Fruit fly (Drosophila melanogaster) whole organism, embryonic: Measurements from ENCODE around the gene CG11089.

Source experiments
- Atf-2 ChIP-seq: fragments of 200-800 bp; sonication (Bioruptor generic); optimal IDR thresholded peaks from 2 replicates; lab custom pipeline; 2016; ENCODE audit warnings: missing biosample characterization, missing genetic modification characterization
- C15 ChIP-seq: fragments of 200-800 bp; sonication (Bioruptor generic); IDR thresholded peaks from 3 replicates; pipeline ENCODE4 v1.3.6; 2022; ENCODE audit warnings: missing biosample characterization, missing genetic modification characterization
- CG10366 ChIP-seq: fragments of 200-800 bp; sonication (Bioruptor generic); IDR thresholded peaks from 2 replicates; pipeline ENCODE4 v1.3.6; 2022; ENCODE audit warnings: missing biosample characterization, missing genetic modification characterization
- CG17385 ChIP-seq: fragments of 200-800 bp; sonication (Bioruptor generic); optimal IDR thresholded peaks from 3 replicates; lab custom pipeline; 2018; ENCODE audit warnings: missing biosample characterization, mild to moderate bottlenecking, missing genetic modification characterization
- CG8478 ChIP-seq: fragments of >200 bp; optimal IDR thresholded peaks from 2 replicates; lab custom pipeline; 2018
- Dbx ChIP-seq: fragments of 200-800 bp; sonication (Bioruptor generic); IDR thresholded peaks from 3 replicates; pipeline ENCODE4 v1.3.6; 2022; ENCODE audit warnings: missing biosample characterization, missing genetic modification characterization
- Dek ChIP-seq: fragments of 200-800 bp; sonication (Bioruptor generic); optimal IDR thresholded peaks from 3 replicates; lab custom pipeline; 2019; ENCODE audit warnings: missing biosample characterization, mild to moderate bottlenecking, missing genetic modification characterization, moderate library complexity
- Hr39 ChIP-seq: fragments of >200 bp; optimal IDR thresholded peaks from 2 replicates; lab custom pipeline; 2017
- danr ChIP-seq: fragments of 200-800 bp; sonication (Bioruptor generic); IDR thresholded peaks from 2 replicates; pipeline ENCODE4 v1.3.6; 2022; ENCODE audit warnings: missing biosample characterization, missing genetic modification characterization
- disco-r ChIP-seq: fragments of 200-800 bp; sonication (Bioruptor generic); optimal IDR thresholded peaks from 2 replicates; lab custom pipeline; 2016; ENCODE audit warnings: missing biosample characterization, missing genetic modification characterization
- gsb ChIP-seq: fragments of 200-800 bp; sonication (Bioruptor generic); IDR thresholded peaks from 2 replicates; pipeline ENCODE4 v1.3.6; 2022; ENCODE audit warnings: missing biosample characterization, missing genetic modification characterization
- ham ChIP-seq: fragments of 200-800 bp; sonication (Bioruptor generic); IDR thresholded peaks from 2 replicates; pipeline ENCODE4 v1.3.6; 2022; ENCODE audit warnings: missing biosample characterization, missing genetic modification characterization
- pros ChIP-seq: fragments of 200-800 bp; sonication (Bioruptor generic); optimal IDR thresholded peaks from 3 replicates; lab custom pipeline; 2019; ENCODE audit warnings: missing biosample characterization, mild to moderate bottlenecking, missing genetic modification characterization, moderate library complexity

DNA sequence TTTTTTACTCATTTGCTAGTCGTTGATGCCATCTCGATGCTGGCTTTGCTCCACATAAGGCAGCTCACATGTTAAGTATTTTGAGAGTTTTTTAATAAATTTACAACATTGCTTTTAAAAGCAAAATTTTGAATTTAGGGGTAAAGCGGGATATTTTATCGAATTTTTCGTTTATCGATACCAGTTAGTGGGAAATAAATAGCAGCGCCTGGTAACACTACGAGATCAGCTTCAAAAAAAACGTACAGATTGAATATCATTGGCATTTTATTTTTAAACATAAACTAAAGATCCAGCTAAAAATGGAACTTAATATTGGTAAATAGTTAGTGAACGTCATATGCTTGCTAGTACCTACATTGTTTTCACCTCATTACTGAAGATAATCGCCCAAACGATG lies 45.4 kb downstream of the CG11089 start, which contains the start of gene Mink:
- TF ChIP-seq C15 (GFP tag; lab: Robert Waterston, UW) = no peak
- TF ChIP-seq CG10366 (GFP tag; lab: Robert Waterston, UW) = no peak
- no peak for TF ChIP-seq CG8478 (lab: Kevin White, UChicago)
- no peak for TF ChIP-seq CG17385 (GFP tag; lab: Kevin White, UChicago)
- TF ChIP-seq ham = no peak
- TF ChIP-seq gsb (GFP tag; lab: Robert Waterston, UW) = no peak
- no peak for TF ChIP-seq Atf-2 (GFP tag; lab: Kevin White, UChicago)
- TF ChIP-seq danr (GFP tag; lab: Robert Waterston, UW) = no peak
- TF ChIP-seq disco-r (GFP tag; lab: Kevin White, UChicago) = no peak
- TF ChIP-seq Dek (tag; lab: Kevin White, UChicago) = no peak
- TF ChIP-seq pros (GFP tag; lab: Kevin White, UChicago) = no peak
- TF ChIP-seq Hr39 (lab: Kevin White, UChicago) = no peak
- TF ChIP-seq Dbx = no peak
